Worm (Caenorhabditis elegans) whole organism, mixed stage, embryonic: ENCODE data around the gene F09B12.5.

ENCODE experiments used
- M03D4.4 ChIP-seq: sonication (generic microtip); optimal IDR thresholded peaks from 2 replicates; lab custom pipeline; 2017; ENCODE audit warnings: mild to moderate bottlenecking, missing genetic modification characterization, missing compliant biosample characterization
- bed-3 ChIP-seq: fragments of 200-800 bp; sonication (Bioruptor generic); optimal IDR thresholded peaks from 3 replicates; lab custom pipeline; 2018; ENCODE audit warnings: mild to moderate bottlenecking, missing genetic modification characterization, moderate library complexity, missing compliant biosample characterization
- blmp-1 ChIP-seq: fragments of 150-350 bp; optimal IDR thresholded peaks from 2 replicates; lab custom pipeline; 2014; ENCODE audit warnings: missing biosample characterization, missing genetic modification characterization
- ceh-39 ChIP-seq: fragments of 150-350 bp; optimal IDR thresholded peaks from 2 replicates; lab custom pipeline; 2014; ENCODE audit warnings: missing biosample characterization, missing genetic modification characterization
- ceh-43 ChIP-seq: fragments of 200-800 bp; sonication (Bioruptor generic); optimal IDR thresholded peaks from 2 replicates; lab custom pipeline; 2018; ENCODE audit warnings: mild to moderate bottlenecking, missing genetic modification characterization, moderate library complexity, missing compliant biosample characterization
- ceh-83 ChIP-seq: fragments of 200-800 bp; sonication (Bioruptor generic); optimal IDR thresholded peaks from 2 replicates; lab custom pipeline; 2018; ENCODE audit warnings: mild to moderate bottlenecking, missing genetic modification characterization, missing compliant biosample characterization
- ces-1 ChIP-seq: fragments of 150-350 bp; optimal IDR thresholded peaks from 2 replicates; lab custom pipeline; 2014; ENCODE audit warnings: missing biosample characterization, missing genetic modification reagents, missing genetic modification characterization
- drap-1 ChIP-seq: fragments of 200-800 bp; sonication (Bioruptor generic); optimal IDR thresholded peaks from 3 replicates; lab custom pipeline; 2018; ENCODE audit warnings: mild to moderate bottlenecking, missing genetic modification characterization, missing compliant biosample characterization
- elt-1 ChIP-seq: sonication (generic microtip); optimal IDR thresholded peaks from 2 replicates; lab custom pipeline; 2017; ENCODE audit warnings: missing genetic modification characterization, mild to moderate bottlenecking, missing compliant biosample characterization, antibody characterized with exemption, moderate library complexity, borderline replicate concordance; ENCODE audit not compliant: insufficient read depth
- elt-3 ChIP-seq: fragments of 150-350 bp; optimal IDR thresholded peaks from 2 replicates; lab custom pipeline; 2014; ENCODE audit warnings: missing biosample characterization, missing genetic modification characterization
- flh-1 ChIP-seq: fragments of 200-800 bp; sonication (Bioruptor generic); optimal IDR thresholded peaks from 2 replicates; lab custom pipeline; 2018; ENCODE audit warnings: mild to moderate bottlenecking, missing genetic modification characterization, moderate library complexity, missing compliant biosample characterization
- ham-2 ChIP-seq: fragments of 200-800 bp; sonication (Bioruptor generic); optimal IDR thresholded peaks from 2 replicates; lab custom pipeline; 2018; ENCODE audit warnings: mild to moderate bottlenecking, missing genetic modification characterization, missing compliant biosample characterization
- hlh-1 ChIP-seq: fragments of 150-350 bp; optimal IDR thresholded peaks from 2 replicates; lab custom pipeline; 2014; ENCODE audit warnings: missing biosample characterization, missing genetic modification reagents, missing genetic modification characterization
- lin-13 ChIP-seq: fragments of 150-350 bp; optimal IDR thresholded peaks from 2 replicates; lab custom pipeline; 2014; ENCODE audit warnings: missing biosample characterization, missing genetic modification characterization
- mab-5 ChIP-seq: fragments of 150-350 bp; optimal IDR thresholded peaks from 2 replicates; lab custom pipeline; 2014; ENCODE audit warnings: missing biosample characterization, missing genetic modification characterization
- mep-1 ChIP-seq: fragments of 150-350 bp; optimal IDR thresholded peaks from 2 replicates; lab custom pipeline; 2017; ENCODE audit warnings: missing biosample characterization, missing genetic modification reagents, missing genetic modification characterization, inconsistent platforms
- mls-2 ChIP-seq: sonication (generic microtip); optimal IDR thresholded peaks from 2 replicates; lab custom pipeline; 2016; ENCODE audit warnings: mild to moderate bottlenecking, missing genetic modification characterization, moderate library complexity, missing compliant biosample characterization
- nhr-12 ChIP-seq: fragments of 150-350 bp; optimal IDR thresholded peaks from 2 replicates; lab custom pipeline; 2014; ENCODE audit warnings: missing biosample characterization, missing genetic modification characterization
- nhr-237 ChIP-seq: fragments of 150-350 bp; optimal IDR thresholded peaks from 2 replicates; lab custom pipeline; 2014; ENCODE audit warnings: missing biosample characterization, missing genetic modification characterization
- nhr-76 ChIP-seq: sonication (generic microtip); optimal IDR thresholded peaks from 2 replicates; lab custom pipeline; 2017; ENCODE audit warnings: missing biosample characterization, missing genetic modification characterization
- sem-2 ChIP-seq: fragments of 200-800 bp; sonication (Bioruptor generic); optimal IDR thresholded peaks from 2 replicates; lab custom pipeline; 2018; ENCODE audit warnings: mild to moderate bottlenecking, missing genetic modification characterization, missing compliant biosample characterization
- snpc-4 ChIP-seq: fragments of 150-350 bp; optimal IDR thresholded peaks from 2 replicates; lab custom pipeline; 2014; ENCODE audit warnings: missing biosample characterization, missing genetic modification characterization
- sptf-1 ChIP-seq: sonication (generic microtip); optimal IDR thresholded peaks from 2 replicates; lab custom pipeline; 2017; ENCODE audit warnings: mild to moderate bottlenecking, missing genetic modification characterization, moderate library complexity, missing compliant biosample characterization
- tbx-8 ChIP-seq: fragments of 200-800 bp; sonication (Bioruptor generic); optimal IDR thresholded peaks from 2 replicates; lab custom pipeline; 2018; ENCODE audit warnings: mild to moderate bottlenecking, missing genetic modification characterization, moderate library complexity, missing compliant biosample characterization
- unc-120 ChIP-seq: sonication (generic microtip); optimal IDR thresholded peaks from 2 replicates; lab custom pipeline; 2017; ENCODE audit warnings: missing genetic modification characterization, missing compliant biosample characterization; ENCODE audit not compliant: poor library complexity, severe bottlenecking
- unc-39 ChIP-seq: fragments of 150-350 bp; optimal IDR thresholded peaks from 2 replicates; lab custom pipeline; 2014; ENCODE audit warnings: missing biosample characterization, missing genetic modification characterization
- unc-62 ChIP-seq: fragments of 150-350 bp; optimal IDR thresholded peaks from 2 replicates; lab custom pipeline; 2014; ENCODE audit warnings: missing biosample characterization, missing genetic modification reagents, missing genetic modification characterization
- zip-8 ChIP-seq: fragments of 150-350 bp; optimal IDR thresholded peaks from 2 replicates; lab custom pipeline; 2014; ENCODE audit warnings: missing biosample characterization, missing genetic modification characterization

The F09B12.5 gene

DNA sequence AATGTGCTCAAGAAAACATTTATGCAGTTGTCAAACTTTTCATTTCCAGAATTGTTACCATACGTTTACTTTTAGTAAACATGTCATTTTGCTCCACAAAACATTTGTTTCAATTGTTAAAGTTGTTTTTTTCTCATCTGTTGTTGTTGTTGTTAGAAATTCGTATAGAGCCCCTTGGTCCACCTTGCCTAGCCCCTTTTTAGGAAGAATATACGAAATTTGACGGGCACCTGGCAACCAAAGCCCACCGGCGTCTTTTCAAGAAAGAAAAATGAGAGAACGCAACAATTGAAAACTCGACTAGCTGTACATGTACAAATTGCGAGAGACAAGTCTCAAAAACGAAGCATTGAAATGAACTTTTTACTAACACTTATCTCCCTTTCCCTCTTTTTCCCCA lies at the start of gene F09B12.5:
Gene F09B12.5 (plus strand): TSS at position 301 of the 400 bp plus-strand sequence.
- TF ChIP-seq mep-1 (tag; lab: Kevin White, UChicago) (no peak), ceh-43 (GFP tag; lab: Kevin White, UChicago) (no peak), blmp-1 (tag; lab: Kevin White, UChicago) (no peak), unc-62 (GFP tag; lab: Kevin White, UChicago) (no peak), hlh-1 (tag; lab: Kevin White, UChicago) (no peak), nhr-76 (tag; lab: Kevin White, UChicago) (no peak), M03D4.4 (tag; lab: Kevin White, UChicago) (no peak), flh-1 (GFP tag; lab: Kevin White, UChicago) (no peak), sem-2 (GFP tag; lab: Kevin White, UChicago) (no peak), unc-39 (no peak), unc-120 (no peak), tbx-8 (GFP tag; lab: Kevin White, UChicago) (no peak), nhr-12 (tag; lab: Kevin White, UChicago) (no peak), nhr-237 (no peak), ceh-83 (GFP tag; lab: Kevin White, UChicago) (no peak)

DNA sequence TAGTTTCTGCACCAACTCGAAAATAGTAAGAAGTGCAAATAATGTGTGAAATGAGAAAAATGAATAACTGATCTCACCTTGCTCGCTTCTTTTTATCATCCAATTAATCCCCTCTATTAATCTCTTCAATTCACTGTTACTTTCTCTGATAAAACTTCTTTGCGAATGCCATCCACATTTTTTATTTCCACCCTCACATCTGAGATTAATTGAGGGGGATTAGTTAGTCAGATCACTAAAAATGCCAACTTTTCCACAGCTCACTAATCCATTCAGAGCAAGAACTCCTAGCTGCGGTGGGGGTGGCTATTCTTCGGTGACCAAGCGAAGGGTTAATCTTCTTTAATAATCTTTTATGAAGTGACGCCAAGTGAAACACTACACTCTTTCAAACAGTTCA lies 49.7 kb upstream of the F09B12.5 start, which contains the start of gene dsc-1:
Gene dsc-1 (minus strand): TSS at position 46 of the 400 bp plus-strand sequence.
- TF ChIP-seq drap-1 (no peak), M03D4.4 (tag; lab: Kevin White, UChicago) (no peak), nhr-76 (tag; lab: Kevin White, UChicago) (no peak), mab-5 (tag; lab: Kevin White, UChicago) (no peak), tbx-8 (GFP tag; lab: Kevin White, UChicago) (no peak), lin-13 (no peak), nhr-12 (tag; lab: Kevin White, UChicago) (no peak), snpc-4 (tag; lab: Kevin White, UChicago) (no peak)

DNA sequence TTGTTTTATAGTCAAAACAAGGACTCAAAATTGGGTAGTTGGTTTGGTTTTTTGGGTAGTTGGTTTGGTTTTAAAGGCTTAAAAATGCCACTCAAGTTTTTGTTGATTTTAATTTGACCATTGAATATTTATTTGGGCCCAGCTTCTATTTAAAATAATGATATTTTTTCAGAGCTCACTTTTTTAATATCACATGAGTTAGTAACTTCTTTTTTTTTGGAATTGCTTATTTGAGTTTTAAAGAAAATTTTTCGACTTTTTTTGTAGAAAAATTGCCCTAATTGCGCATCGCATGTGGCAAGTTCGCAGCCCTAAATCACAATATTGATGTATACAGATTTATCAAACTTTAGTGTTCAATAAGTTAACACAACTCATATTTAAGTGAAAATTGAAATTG lies 48.7 kb upstream of the F09B12.5 start:
- TF ChIP-seq ceh-39 (no peak), mep-1 (tag; lab: Kevin White, UChicago) (no peak), elt-1 (tag; lab: Kevin White, UChicago) (no peak), ham-2 (GFP tag; lab: Kevin White, UChicago) (no peak)

DNA sequence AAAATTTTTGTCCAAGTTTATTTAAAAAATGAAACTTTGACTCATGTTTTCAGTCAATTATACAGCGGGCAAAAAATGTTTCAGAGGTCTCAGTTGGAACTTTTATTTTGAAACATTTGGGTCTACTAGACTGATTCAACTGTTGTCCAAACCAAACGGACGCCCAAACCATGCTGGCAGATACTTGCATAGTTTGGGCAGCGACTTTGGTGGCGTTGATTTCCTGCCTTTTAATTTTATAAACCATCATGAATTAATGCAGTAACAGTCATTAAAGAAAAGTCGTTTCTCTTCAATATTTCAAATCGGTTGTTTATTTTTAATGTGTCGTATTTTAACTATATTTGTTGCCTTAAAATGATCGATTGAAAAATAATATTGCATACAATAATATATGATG lies 48.2 kb upstream of the F09B12.5 start:
- no peak for TF ChIP-seq flh-1 (GFP tag; lab: Kevin White, UChicago)
- TF ChIP-seq ces-1 (GFP tag; lab: Kevin White, UChicago): no peak
- no peak for TF ChIP-seq unc-62 (GFP tag; lab: Kevin White, UChicago)
- no peak for TF ChIP-seq unc-120
- TF ChIP-seq hlh-1 (tag; lab: Kevin White, UChicago): no peak
- no peak for TF ChIP-seq mls-2 (tag; lab: Kevin White, UChicago)
- no peak for TF ChIP-seq sem-2 (GFP tag; lab: Kevin White, UChicago)
- TF ChIP-seq ceh-43 (GFP tag; lab: Kevin White, UChicago): no peak

DNA sequence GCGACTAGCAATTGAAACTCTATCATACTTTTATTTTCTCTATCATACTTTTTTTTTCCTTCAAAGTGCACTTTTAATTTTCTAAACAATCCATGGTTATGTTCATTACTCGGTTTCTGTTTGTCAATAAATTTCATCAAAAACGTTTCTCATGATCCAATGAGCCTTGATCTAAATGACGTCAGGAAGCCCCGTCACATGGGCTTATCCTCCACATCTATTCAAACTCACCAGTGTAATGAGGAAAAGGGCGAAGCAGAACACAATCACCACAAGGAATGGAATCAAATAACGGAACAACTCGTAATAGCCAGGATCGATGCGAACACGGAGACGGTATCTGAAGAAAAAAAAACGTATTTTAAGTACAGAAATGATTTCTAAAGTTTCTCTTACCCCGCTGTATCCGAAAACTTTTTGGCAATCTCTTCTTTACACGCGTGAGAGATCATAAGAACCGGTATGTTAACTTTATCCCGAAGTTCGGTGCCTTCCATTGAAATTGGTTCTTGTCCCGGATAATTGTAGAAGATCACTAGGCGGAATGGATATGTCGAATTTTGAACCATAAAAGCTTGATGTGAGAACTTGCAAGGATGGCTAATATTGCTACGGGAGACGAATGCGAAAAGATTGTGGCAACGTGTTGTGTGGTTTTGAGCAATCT lies 45.3 kb upstream of the F09B12.5 start:
- TF ChIP-seq nhr-237 (no peak), tbx-8 (GFP tag; lab: Kevin White, UChicago) (no peak), sem-2 (GFP tag; lab: Kevin White, UChicago) (no peak), flh-1 (GFP tag; lab: Kevin White, UChicago) (no peak), elt-3 (tag; lab: Kevin White, UChicago) (no peak), nhr-76 (tag; lab: Kevin White, UChicago) (no peak), bed-3 (GFP tag; lab: Kevin White, UChicago) (no peak), sptf-1 (tag; lab: Kevin White, UChicago) (no peak), ceh-83 (GFP tag; lab: Kevin White, UChicago) (no peak), zip-8 (tag; lab: Kevin White, UChicago) (no peak), unc-120 (no peak), mep-1 (tag; lab: Kevin White, UChicago) (no peak), snpc-4 (tag; lab: Kevin White, UChicago) (no peak), ceh-39 (no peak), hlh-1 (tag; lab: Kevin White, UChicago) (no peak), ces-1 (GFP tag; lab: Kevin White, UChicago) (no peak), unc-39 (no peak), mab-5 (tag; lab: Kevin White, UChicago) (no peak)
